Worm (Caenorhabditis elegans) whole organism, L3 larva: ENCODE measurements around the gene rpn-7.

Experiments used
- R02D3.7 ChIP-seq: fragments of 150-350 bp; optimal IDR thresholded peaks from 2 replicates; lab custom pipeline; 2014; ENCODE audit warnings: missing biosample characterization, missing genetic modification characterization
- ZK546.5 ChIP-seq: sonication (generic microtip); optimal IDR thresholded peaks from 2 replicates; lab custom pipeline; 2017; ENCODE audit warnings: missing biosample characterization, missing genetic modification characterization
- aly-2 ChIP-seq: fragments of 150-350 bp; optimal IDR thresholded peaks from 2 replicates; lab custom pipeline; 2014; ENCODE audit warnings: missing biosample characterization, missing genetic modification characterization
- ama-1 ChIP-seq: fragments of 150-350 bp; optimal IDR thresholded peaks from 2 replicates; lab custom pipeline; 2018
- ceh-16 ChIP-seq: sonication (generic microtip); optimal IDR thresholded peaks from 2 replicates; lab custom pipeline; 2017; ENCODE audit warnings: missing biosample characterization, missing genetic modification characterization
- ceh-28 ChIP-seq: fragments of 150-350 bp; optimal IDR thresholded peaks from 2 replicates; lab custom pipeline; 2014; ENCODE audit warnings: missing biosample characterization, missing genetic modification reagents, missing genetic modification characterization
- ceh-82 ChIP-seq: fragments of 150-350 bp; optimal IDR thresholded peaks from 2 replicates; lab custom pipeline; 2014; ENCODE audit warnings: missing biosample characterization, missing genetic modification characterization
- ceh-9 ChIP-seq: sonication (generic microtip); optimal IDR thresholded peaks from 2 replicates; lab custom pipeline; 2018; ENCODE audit warnings: missing biosample characterization, missing genetic modification characterization
- daf-12 ChIP-seq: fragments of 150-350 bp; optimal IDR thresholded peaks from 2 replicates; lab custom pipeline; 2014; ENCODE audit warnings: missing biosample characterization, missing genetic modification reagents, missing genetic modification characterization
- egl-27 ChIP-seq: sonication (generic microtip); optimal IDR thresholded peaks from 4 replicates; lab custom pipeline; 2017; ENCODE audit warnings: missing biosample characterization, missing genetic modification reagents, missing genetic modification characterization
- egl-5 ChIP-seq: fragments of 150-350 bp; optimal IDR thresholded peaks from 2 replicates; lab custom pipeline; 2017; ENCODE audit warnings: missing biosample characterization, missing genetic modification reagents, missing genetic modification characterization, inconsistent platforms
- elt-1 ChIP-seq: fragments of 150-350 bp; optimal IDR thresholded peaks from 2 replicates; lab custom pipeline; 2014; ENCODE audit warnings: missing biosample characterization, missing genetic modification characterization
- elt-2 ChIP-seq: sonication (generic microtip); optimal IDR thresholded peaks from 2 replicates; lab custom pipeline; 2016; ENCODE audit warnings: missing genetic modification reagents, mild to moderate bottlenecking, missing genetic modification characterization, missing compliant biosample characterization
- elt-3 ChIP-seq, 3 experiments: fragments of 150-350 bp in 1 of 3; sonication (generic microtip) in 2 of 3; optimal IDR thresholded peaks; 2 replicates in 2 of 3; 4 replicates in 1 of 3; lab custom pipeline; 2014 to 2017; ENCODE audit warnings: missing biosample characterization in 3 of 3, missing genetic modification characterization in 3 of 3
- eor-1 ChIP-seq, 2 experiments: fragments of 150-350 bp; optimal IDR thresholded peaks; 2 replicates each; lab custom pipeline; 2014 to 2018; ENCODE audit warnings: missing biosample characterization in 2 of 2, missing genetic modification characterization in 2 of 2
- fkh-10 ChIP-seq: sonication (generic microtip); optimal IDR thresholded peaks from 2 replicates; lab custom pipeline; 2017; ENCODE audit warnings: missing biosample characterization, missing genetic modification reagents, missing genetic modification characterization
- fkh-2 ChIP-seq: fragments of 150-350 bp; optimal IDR thresholded peaks from 2 replicates; lab custom pipeline; 2014; ENCODE audit warnings: missing biosample characterization, missing genetic modification reagents, missing genetic modification characterization
- fos-1 ChIP-seq: fragments of 150-350 bp; optimal IDR thresholded peaks from 2 replicates; lab custom pipeline; 2014; ENCODE audit warnings: missing biosample characterization, missing genetic modification characterization
- hmg-11 ChIP-seq: sonication (generic microtip); optimal IDR thresholded peaks from 2 replicates; lab custom pipeline; 2016; ENCODE audit warnings: missing genetic modification characterization, missing compliant biosample characterization
- jun-1 ChIP-seq: fragments of 150-350 bp; optimal IDR thresholded peaks from 2 replicates; lab custom pipeline; 2014; ENCODE audit warnings: missing biosample characterization, missing genetic modification reagents, missing genetic modification characterization
- lin-15B ChIP-seq: fragments of 150-350 bp; optimal IDR thresholded peaks from 2 replicates; lab custom pipeline; 2014; ENCODE audit warnings: missing biosample characterization, missing genetic modification characterization
- lin-39 ChIP-seq: fragments of 150-350 bp; optimal IDR thresholded peaks from 2 replicates; lab custom pipeline; 2018; ENCODE audit warnings: missing biosample characterization, missing genetic modification reagents, missing genetic modification characterization
- lsy-12 ChIP-seq: sonication (generic microtip); optimal IDR thresholded peaks from 2 replicates; lab custom pipeline; 2016; ENCODE audit warnings: mild to moderate bottlenecking, missing genetic modification characterization, missing compliant biosample characterization
- mdl-1 ChIP-seq: fragments of 150-350 bp; optimal IDR thresholded peaks from 2 replicates; lab custom pipeline; 2014; ENCODE audit warnings: missing biosample characterization, missing genetic modification characterization
- mml-1 ChIP-seq: fragments of 150-350 bp; sonication (generic microtip); optimal IDR thresholded peaks from 3 replicates; lab custom pipeline; 2014; ENCODE audit warnings: missing biosample characterization, missing genetic modification characterization
- nfya-1 ChIP-seq: sonication (generic microtip); optimal IDR thresholded peaks from 2 replicates; lab custom pipeline; 2017; ENCODE audit warnings: missing genetic modification characterization, mild to moderate bottlenecking, missing compliant biosample characterization, antibody characterized with exemption, moderate library complexity; ENCODE audit not compliant: insufficient read depth
- nhr-11 ChIP-seq: fragments of 150-350 bp; optimal IDR thresholded peaks from 2 replicates; lab custom pipeline; 2014; ENCODE audit warnings: missing biosample characterization, missing genetic modification characterization
- nhr-12 ChIP-seq: fragments of 150-350 bp; optimal IDR thresholded peaks from 2 replicates; lab custom pipeline; 2014; ENCODE audit warnings: missing biosample characterization, missing genetic modification characterization
- nhr-23 ChIP-seq: fragments of 150-350 bp; optimal IDR thresholded peaks from 2 replicates; lab custom pipeline; 2014; ENCODE audit warnings: missing biosample characterization, missing genetic modification reagents, missing genetic modification characterization
- nhr-237 ChIP-seq: fragments of 150-350 bp; optimal IDR thresholded peaks from 2 replicates; lab custom pipeline; 2014; ENCODE audit warnings: missing biosample characterization, missing genetic modification characterization
- nhr-25 ChIP-seq: sonication (generic microtip); optimal IDR thresholded peaks from 2 replicates; lab custom pipeline; 2017; ENCODE audit warnings: missing biosample characterization, missing genetic modification characterization
- nhr-28 ChIP-seq: fragments of 150-350 bp; optimal IDR thresholded peaks from 2 replicates; lab custom pipeline; 2014; ENCODE audit warnings: missing biosample characterization, missing genetic modification characterization
- nhr-43 ChIP-seq: sonication (generic microtip); optimal IDR thresholded peaks from 2 replicates; lab custom pipeline; 2016; ENCODE audit warnings: mild to moderate bottlenecking, missing genetic modification characterization, missing compliant biosample characterization; ENCODE audit not compliant: poor library complexity, severe bottlenecking
- nhr-67 ChIP-seq: fragments of 150-350 bp; optimal IDR thresholded peaks from 2 replicates; lab custom pipeline; 2014; ENCODE audit warnings: missing biosample characterization, missing genetic modification characterization
- nhr-76 ChIP-seq: fragments of 150-350 bp; sonication (generic microtip); optimal IDR thresholded peaks from 5 replicates; lab custom pipeline; 2014; ENCODE audit warnings: missing biosample characterization, missing genetic modification characterization
- nhr-77 ChIP-seq: fragments of 150-350 bp; optimal IDR thresholded peaks from 2 replicates; lab custom pipeline; 2014; ENCODE audit warnings: missing biosample characterization, missing genetic modification characterization
- pha-4 ChIP-seq: fragments of 150-350 bp; optimal IDR thresholded peaks from 2 replicates; lab custom pipeline; 2014; ENCODE audit warnings: missing biosample characterization, missing genetic modification reagents, missing genetic modification characterization
- pqm-1 ChIP-seq: fragments of 150-350 bp; optimal IDR thresholded peaks from 2 replicates; lab custom pipeline; 2017; ENCODE audit warnings: missing biosample characterization, missing genetic modification characterization, inconsistent platforms
- sea-2 ChIP-seq: fragments of 150-350 bp; sonication (generic microtip); optimal IDR thresholded peaks from 4 replicates; lab custom pipeline; 2014; ENCODE audit warnings: missing biosample characterization, missing genetic modification reagents, missing genetic modification characterization
- skn-1 ChIP-seq: fragments of 150-350 bp; optimal IDR thresholded peaks from 2 replicates; lab custom pipeline; 2014; ENCODE audit warnings: missing biosample characterization, missing genetic modification characterization
- snpc-4 ChIP-seq: fragments of 150-350 bp; optimal IDR thresholded peaks from 2 replicates; lab custom pipeline; 2014; ENCODE audit warnings: missing biosample characterization, missing genetic modification characterization
- tbx-2 ChIP-seq: sonication (generic microtip); optimal IDR thresholded peaks from 2 replicates; lab custom pipeline; 2016; ENCODE audit warnings: mild to moderate bottlenecking, missing genetic modification characterization, missing compliant biosample characterization
- unc-39 ChIP-seq: sonication (generic microtip); optimal IDR thresholded peaks from 4 replicates; lab custom pipeline; 2017; ENCODE audit warnings: missing biosample characterization, missing genetic modification characterization
- unc-62 ChIP-seq: fragments of 150-350 bp; sonication (generic microtip); optimal IDR thresholded peaks from 4 replicates; lab custom pipeline; 2014; ENCODE audit warnings: missing biosample characterization, missing genetic modification reagents, missing genetic modification characterization
- zag-1 ChIP-seq: fragments of 150-350 bp; optimal IDR thresholded peaks from 2 replicates; lab custom pipeline; 2014; ENCODE audit warnings: missing biosample characterization, missing genetic modification characterization
- ztf-11 ChIP-seq: fragments of 150-350 bp; optimal IDR thresholded peaks from 2 replicates; lab custom pipeline; 2014; ENCODE audit warnings: missing biosample characterization, missing genetic modification characterization
- ztf-4 ChIP-seq: fragments of 150-350 bp; optimal IDR thresholded peaks from 2 replicates; lab custom pipeline; 2014; ENCODE audit warnings: missing biosample characterization, missing genetic modification characterization

The rpn-7 gene

ce11 chrIV:9316068-9316681 lies at the start of gene rpn-7, which contains the start of gene F49C12.9:
Gene rpn-7, plus strand, starts transcription at chrIV:9316631.
Gene F49C12.9, minus strand, starts transcription at chrIV:9316215.
- TF ChIP-seq R02D3.7 (tag; lab: Kevin White, UChicago) (no peak), nhr-23 (tag; lab: Kevin White, UChicago) (no peak), nhr-237 (tag; lab: Kevin White, UChicago) (no peak), fkh-10 (GFP tag; lab: Kevin White, UChicago) (no peak), pha-4 (peak; percentile 52), nhr-43 (peak; percentile 8), mml-1 (tag; lab: Kevin White, UChicago) (no peak), ceh-28 (tag; lab: Kevin White, UChicago) (no peak), ztf-4 (tag; lab: Kevin White, UChicago) (no peak), ceh-16 (tag; lab: Kevin White, UChicago) (no peak), daf-12 (tag; lab: Kevin White, UChicago) (no peak), snpc-4 (peak; percentile 47), elt-2 (tag; lab: Kevin White, UChicago) (peak; percentile 24), egl-27 (tag; lab: Kevin White, UChicago) (no peak), tbx-2 (tag; lab: Kevin White, UChicago) (no peak), jun-1 (tag; lab: Kevin White, UChicago) (no peak), lin-39 (tag; lab: Kevin White, UChicago) (peak; percentile 61), nhr-25 (no peak), nhr-11 (no peak), nhr-76 (tag; lab: Kevin White, UChicago) (no peak), zag-1 (no peak), skn-1 (tag; lab: Kevin White, UChicago) (peak; percentile 99), nhr-77 (tag; lab: Kevin White, UChicago) (no peak), nhr-12 (tag; lab: Kevin White, UChicago) (no peak), nhr-67 (tag; lab: Kevin White, UChicago) (no peak), hmg-11 (tag; lab: Kevin White, UChicago) (peak; percentile 68), ztf-11 (tag; lab: Kevin White, UChicago) (no peak), ZK546.5 (no peak), ceh-82 (tag; lab: Kevin White, UChicago) (no peak), egl-5 (tag; lab: Kevin White, UChicago) (peak; percentile 48), nhr-28 (tag; lab: Kevin White, UChicago) (no peak), fkh-2 (tag; lab: Kevin White, UChicago) (no peak), ceh-9 (tag; lab: Kevin White, UChicago) (no peak), aly-2 (tag; lab: Kevin White, UChicago) (no peak), elt-1 (tag; lab: Kevin White, UChicago) (no peak), unc-62 (GFP tag; lab: Kevin White, UChicago) (no peak), eor-1 (tag; optimal IDR thresholded peaks at IDR 0.05; lab: Kevin White, UChicago) (no peak), mdl-1 (no peak), lin-15B (tag; lab: Kevin White, UChicago) (peak; percentile 5), ama-1 (lab: Kevin White, UChicago) (no peak), fos-1 (tag; lab: Kevin White, UChicago) (no peak), unc-39 (tag; lab: Kevin White, UChicago) (no peak), pqm-1 (no peak), sea-2 (GFP tag; lab: Kevin White, UChicago) (no peak), lsy-12 (tag; lab: Kevin White, UChicago) (no peak), elt-3 (tag; optimal IDR thresholded peaks at IDR 0.05; lab: Kevin White, UChicago) (no peak), nfya-1 (peak; percentile 56)
